Fruit fly (Drosophila melanogaster) whole organism, prepupa: Measurements from ENCODE around the gene aqz.

Experiments
- Blimp-1 ChIP-seq: fragments of 200-800 bp; sonication (Bioruptor generic); optimal IDR thresholded peaks from 3 replicates; lab custom pipeline; 2017; ENCODE audit warnings: missing biosample characterization, missing genetic modification characterization, mild to moderate bottlenecking, moderate library complexity, missing genetic modification reagents
- CG10631 ChIP-seq: fragments of 200-800 bp; sonication (Bioruptor generic); optimal IDR thresholded peaks from 2 replicates; lab custom pipeline; 2016; ENCODE audit warnings: missing biosample characterization, missing genetic modification characterization
- CG10669 ChIP-seq: fragments of 200-800 bp; sonication (Bioruptor generic); optimal IDR thresholded peaks from 3 replicates; lab custom pipeline; 2018; ENCODE audit warnings: missing biosample characterization, mild to moderate bottlenecking, missing genetic modification characterization, moderate library complexity
- CG15336 ChIP-seq: fragments of 200-800 bp; sonication (Bioruptor generic); IDR thresholded peaks from 2 replicates; pipeline ENCODE4 v1.3.6; 2022; ENCODE audit warnings: missing biosample characterization, missing genetic modification characterization
- CG16779 ChIP-seq: fragments of 200-800 bp; sonication (Bioruptor generic); optimal IDR thresholded peaks from 3 replicates; lab custom pipeline; 2017; ENCODE audit warnings: missing biosample characterization, mild to moderate bottlenecking, missing genetic modification characterization
- CG32006 ChIP-seq: fragments of 200-800 bp; sonication (Bioruptor generic); optimal IDR thresholded peaks from 3 replicates; lab custom pipeline; 2017; ENCODE audit warnings: missing biosample characterization, mild to moderate bottlenecking, missing genetic modification characterization
- CG34406 ChIP-seq: fragments of 200-800 bp; sonication (Bioruptor generic); optimal IDR thresholded peaks from 3 replicates; lab custom pipeline; 2016; ENCODE audit warnings: missing biosample characterization, missing genetic modification characterization
- CG3919 ChIP-seq: fragments of 200-800 bp; sonication (Bioruptor generic); optimal IDR thresholded peaks from 3 replicates; lab custom pipeline; 2016; ENCODE audit warnings: missing biosample characterization, missing genetic modification characterization
- CG6163 ChIP-seq: fragments of 200-800 bp; sonication (Bioruptor generic); IDR thresholded peaks from 3 replicates; pipeline ENCODE4 v1.3.6; 2022; ENCODE audit warnings: missing biosample characterization, missing genetic modification characterization
- CG6276 ChIP-seq: fragments of 200-800 bp; sonication (Bioruptor generic); optimal IDR thresholded peaks from 2 replicates; lab custom pipeline; 2017; ENCODE audit warnings: missing biosample characterization, mild to moderate bottlenecking, missing genetic modification characterization
- CG6808 ChIP-seq: fragments of 200-800 bp; sonication (Bioruptor generic); optimal IDR thresholded peaks from 3 replicates; lab custom pipeline; 2017; ENCODE audit warnings: missing biosample characterization, missing genetic modification characterization, mild to moderate bottlenecking, moderate library complexity, missing genetic modification reagents
- CG7368 ChIP-seq: fragments of 200-800 bp; sonication (Bioruptor generic); optimal IDR thresholded peaks from 3 replicates; lab custom pipeline; 2016; ENCODE audit warnings: missing biosample characterization, missing genetic modification characterization
- CG8632 ChIP-seq: fragments of 200-800 bp; sonication (Bioruptor generic); optimal IDR thresholded peaks from 3 replicates; lab custom pipeline; 2016; ENCODE audit warnings: missing biosample characterization, missing genetic modification characterization
- Eip75B ChIP-seq: fragments of 200-800 bp; sonication (Bioruptor generic); optimal IDR thresholded peaks from 3 replicates; lab custom pipeline; 2016; ENCODE audit warnings: missing biosample characterization, missing genetic modification characterization
- Eip78C ChIP-seq: fragments of 200-800 bp; sonication (Bioruptor generic); peaks from one replicate; lab custom pipeline; 2016; ENCODE audit warnings: missing biosample characterization, missing genetic modification characterization
- Eip93F ChIP-seq: fragments of 200-800 bp; sonication (Bioruptor generic); optimal IDR thresholded peaks from 2 replicates; lab custom pipeline; 2016; ENCODE audit warnings: missing biosample characterization, mild to moderate bottlenecking, missing genetic modification characterization
- Ets21C ChIP-seq: fragments of 200-800 bp; sonication (Bioruptor generic); optimal IDR thresholded peaks from 3 replicates; lab custom pipeline; 2016; ENCODE audit warnings: missing biosample characterization, missing genetic modification characterization
- Ets96B ChIP-seq: fragments of 200-800 bp; optimal IDR thresholded peaks from 2 replicates; lab custom pipeline; 2019; ENCODE audit warnings: missing biosample characterization, mild to moderate bottlenecking, missing genetic modification characterization, moderate library complexity
- Gug ChIP-seq: fragments of 200-800 bp; sonication (Bioruptor generic); IDR thresholded peaks from 2 replicates; pipeline ENCODE4 v1.3.6; 2022; ENCODE audit warnings: missing biosample characterization, missing genetic modification characterization
- Hr39 ChIP-seq: fragments of 200-800 bp; sonication (Bioruptor generic); optimal IDR thresholded peaks from 2 replicates; lab custom pipeline; 2016; ENCODE audit warnings: missing biosample characterization, missing genetic modification characterization
- Hr4 ChIP-seq: fragments of 200-800 bp; sonication (Bioruptor generic); optimal IDR thresholded peaks from 3 replicates; lab custom pipeline; 2016; ENCODE audit warnings: missing biosample characterization, missing genetic modification characterization
- Met ChIP-seq: fragments of 200-800 bp; sonication (Bioruptor generic); optimal IDR thresholded peaks from 3 replicates; lab custom pipeline; 2016; ENCODE audit warnings: missing biosample characterization, missing genetic modification characterization
- OdsH ChIP-seq: fragments of 200-800 bp; sonication (Bioruptor generic); optimal IDR thresholded peaks from 3 replicates; lab custom pipeline; 2016; ENCODE audit warnings: missing biosample characterization, missing genetic modification characterization
- Smox ChIP-seq: fragments of 200-800 bp; sonication (Bioruptor generic); optimal IDR thresholded peaks from 3 replicates; lab custom pipeline; 2016; ENCODE audit warnings: missing biosample characterization, missing genetic modification characterization
- Sox14 ChIP-seq: fragments of 200-800 bp; sonication (Bioruptor generic); optimal IDR thresholded peaks from 3 replicates; lab custom pipeline; 2016; ENCODE audit warnings: missing biosample characterization, missing genetic modification characterization
- achi ChIP-seq: fragments of 200-800 bp; sonication (Bioruptor generic); optimal IDR thresholded peaks from 3 replicates; lab custom pipeline; 2016; ENCODE audit warnings: missing biosample characterization, missing genetic modification characterization
- acj6 ChIP-seq: fragments of 200-800 bp; sonication (Bioruptor generic); optimal IDR thresholded peaks from 3 replicates; lab custom pipeline; 2016; ENCODE audit warnings: missing biosample characterization, missing genetic modification characterization
- cyc ChIP-seq: fragments of 200-800 bp; sonication (Bioruptor generic); optimal IDR thresholded peaks from 3 replicates; lab custom pipeline; 2016; ENCODE audit warnings: missing biosample characterization, missing genetic modification characterization
- dsx ChIP-seq: fragments of 200-800 bp; optimal IDR thresholded peaks from 3 replicates; lab custom pipeline; 2019; ENCODE audit warnings: missing biosample characterization, mild to moderate bottlenecking, missing genetic modification characterization, moderate library complexity; ENCODE audit not compliant: poor library complexity, severe bottlenecking
- eg ChIP-seq: fragments of 200-800 bp; sonication (Bioruptor generic); IDR thresholded peaks from 3 replicates; pipeline ENCODE4 v1.3.6; 2022; ENCODE audit warnings: missing biosample characterization, missing genetic modification characterization
- esn ChIP-seq: fragments of 200-800 bp; sonication (Bioruptor generic); optimal IDR thresholded peaks from 2 replicates; lab custom pipeline; 2016; ENCODE audit warnings: missing biosample characterization, mild to moderate bottlenecking, missing genetic modification characterization, moderate library complexity
- lz ChIP-seq: fragments of 200-800 bp; sonication (Bioruptor generic); optimal IDR thresholded peaks from 3 replicates; lab custom pipeline; 2016; ENCODE audit warnings: missing biosample characterization, missing genetic modification characterization
- net ChIP-seq: fragments of 200-800 bp; sonication (Bioruptor generic); optimal IDR thresholded peaks from 3 replicates; lab custom pipeline; 2016; ENCODE audit warnings: missing biosample characterization, missing genetic modification characterization
- pdm3 ChIP-seq: fragments of 200-800 bp; sonication (Bioruptor generic); optimal IDR thresholded peaks from 3 replicates; lab custom pipeline; 2016; ENCODE audit warnings: missing biosample characterization, missing genetic modification characterization
- salr ChIP-seq, 2 experiments: fragments of 200-800 bp; sonication (Bioruptor generic); optimal IDR thresholded peaks; 3 replicates each; lab custom pipeline; 2016 to 2018; ENCODE audit warnings: missing biosample characterization in 2 of 2, missing genetic modification characterization in 2 of 2, mild to moderate bottlenecking in 1 of 2
- ss ChIP-seq, 2 experiments: fragments of 200-800 bp; sonication (Bioruptor generic); optimal IDR thresholded peaks; 2 replicates in 1 of 2; 3 replicates in 1 of 2; lab custom pipeline; 2017 to 2018; ENCODE audit warnings: mild to moderate bottlenecking in 2 of 2, missing biosample characterization in 2 of 2, missing genetic modification characterization in 2 of 2, moderate library complexity in 1 of 2
- svp ChIP-seq: fragments of 200-800 bp; sonication (Bioruptor generic); peaks from one replicate; lab custom pipeline; 2016; ENCODE audit warnings: missing biosample characterization, missing genetic modification characterization

The aqz gene

DNA sequence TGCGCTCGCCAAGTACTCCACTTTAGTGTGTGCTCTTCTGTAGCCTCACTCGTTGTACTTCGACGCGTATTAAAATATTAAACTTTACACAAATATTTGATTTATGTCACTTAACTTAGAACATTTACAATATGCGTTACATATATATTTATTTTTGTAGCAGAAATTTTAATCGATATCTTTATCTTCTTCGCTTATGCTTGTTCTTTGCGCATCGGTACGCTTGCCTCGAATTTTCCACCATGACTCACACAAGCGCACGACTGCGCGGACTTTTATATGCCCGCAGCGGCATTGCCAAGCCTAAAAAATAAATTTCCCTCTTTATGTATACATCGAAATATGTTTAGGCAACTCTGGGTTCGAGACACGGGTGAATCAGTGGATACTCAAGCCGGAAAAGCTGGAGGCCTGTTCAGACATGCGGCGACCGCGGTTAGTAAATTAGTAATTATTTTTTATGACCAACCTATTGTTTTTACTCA lies at the start of gene aqz (continued):
- TF ChIP-seq Gug (GFP tag; lab: Robert Waterston, UW) (no peak), cyc (GFP tag; lab: Kevin White, UChicago) (peak; percentile 24), CG6808 (GFP tag; lab: Kevin White, UChicago) (peak; percentile 21), CG16779 (tag; lab: Kevin White, UChicago) (peak; percentile 47), CG8632 (GFP tag; lab: Kevin White, UChicago) (no peak), lz (GFP tag; lab: Kevin White, UChicago) (peak; percentile 11), CG10669 (GFP tag; lab: Kevin White, UChicago) (no peak), CG7368 (GFP tag; lab: Kevin White, UChicago) (peak; percentile 16)

DNA sequence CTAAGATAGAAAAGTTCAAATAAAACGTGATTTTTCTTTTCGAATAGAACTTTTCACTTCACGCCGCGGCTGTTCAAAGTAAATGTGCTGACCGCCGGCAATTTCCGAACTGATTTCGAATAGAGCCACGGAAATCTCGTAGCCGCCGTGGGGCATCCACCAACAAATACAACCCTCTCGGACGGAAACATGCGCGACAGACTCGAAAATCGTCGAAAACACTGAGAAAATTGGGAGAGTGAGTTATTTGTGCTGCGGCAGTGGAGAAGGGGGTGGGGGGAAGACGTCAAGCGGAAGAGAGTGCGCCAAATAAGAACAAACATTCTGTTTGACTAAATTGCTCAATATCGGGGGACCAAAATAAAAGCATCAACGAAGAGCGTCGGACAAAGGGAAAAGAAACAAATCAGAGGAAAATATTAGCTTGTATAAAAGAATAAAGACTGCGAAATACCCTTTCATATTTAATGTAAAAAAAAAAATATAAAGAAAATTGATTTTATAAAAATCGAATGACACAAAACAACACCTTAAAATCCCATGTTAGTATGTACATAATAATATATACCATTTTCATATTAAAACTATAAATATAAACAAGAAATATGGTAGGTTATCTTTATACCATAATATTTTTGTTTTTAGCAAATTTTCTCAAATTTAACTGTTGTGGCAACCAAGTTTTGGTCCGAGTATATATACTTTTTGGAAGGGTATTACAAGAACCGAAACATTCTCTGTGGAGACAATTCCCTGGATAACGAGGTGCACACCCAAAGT lies 47.0 kb upstream of the aqz start:
- TF ChIP-seq pdm3 (GFP tag; lab: Kevin White, UChicago): no peak
- TF ChIP-seq CG15336: peak; percentile 42
- TF ChIP-seq CG32006 (GFP tag; lab: Kevin White, UChicago): peak; percentile 38
- TF ChIP-seq CG8632 (GFP tag; lab: Kevin White, UChicago): peak; percentile 15
- TF ChIP-seq CG3919 (GFP tag; lab: Kevin White, UChicago): no peak
- peak; percentile 30 for TF ChIP-seq esn (GFP tag; lab: Kevin White, UChicago)
- peak in 1 of 2 experiments; percentile 21 for TF ChIP-seq salr (GFP tag; optimal IDR thresholded peaks at IDR 0.05; lab: Kevin White, UChicago)
- TF ChIP-seq Hr4 (GFP tag; lab: Kevin White, UChicago): peak; percentile 12
- TF ChIP-seq svp (GFP tag; lab: Kevin White, UChicago): peak; percentile 14
- TF ChIP-seq Met (GFP tag; lab: Kevin White, UChicago): no peak
- no peak for TF ChIP-seq CG7368 (GFP tag; lab: Kevin White, UChicago)
- TF ChIP-seq CG6163 (GFP tag; lab: Robert Waterston, UW): no peak
- peak; percentile 49 for TF ChIP-seq CG10631 (GFP tag; lab: Kevin White, UChicago)
- TF ChIP-seq Blimp-1 (GFP tag; lab: Kevin White, UChicago): no peak
- TF ChIP-seq Hr39 (GFP tag; lab: Kevin White, UChicago): no peak
- no peak for TF ChIP-seq net
- TF ChIP-seq Sox14 (GFP tag; lab: Kevin White, UChicago): no peak
- peak; percentile 5 for TF ChIP-seq Ets96B (tag; lab: Kevin White, UChicago)
- TF ChIP-seq OdsH (GFP tag; lab: Kevin White, UChicago): peak; percentile 36
- peak; percentile 14 for TF ChIP-seq CG6276
- peak; percentile 58 for TF ChIP-seq Eip78C (GFP tag; lab: Kevin White, UChicago)
- peak; percentile 33 for TF ChIP-seq achi (GFP tag; lab: Kevin White, UChicago)
- no peak for TF ChIP-seq Eip75B (GFP tag; lab: Kevin White, UChicago)
- TF ChIP-seq Ets21C: no peak
- TF ChIP-seq ss (GFP tag; optimal IDR thresholded peaks at IDR 0.05; lab: Kevin White, UChicago): no peak
- no peak for TF ChIP-seq cyc (GFP tag; lab: Kevin White, UChicago)
- no peak for TF ChIP-seq dsx (GFP tag; lab: Kevin White, UChicago)
- TF ChIP-seq Eip93F (GFP tag; lab: Kevin White, UChicago): no peak
- peak; percentile 31 for TF ChIP-seq CG34406 (GFP tag; lab: Kevin White, UChicago)
- TF ChIP-seq acj6 (GFP tag; lab: Kevin White, UChicago): peak; percentile 47

DNA sequence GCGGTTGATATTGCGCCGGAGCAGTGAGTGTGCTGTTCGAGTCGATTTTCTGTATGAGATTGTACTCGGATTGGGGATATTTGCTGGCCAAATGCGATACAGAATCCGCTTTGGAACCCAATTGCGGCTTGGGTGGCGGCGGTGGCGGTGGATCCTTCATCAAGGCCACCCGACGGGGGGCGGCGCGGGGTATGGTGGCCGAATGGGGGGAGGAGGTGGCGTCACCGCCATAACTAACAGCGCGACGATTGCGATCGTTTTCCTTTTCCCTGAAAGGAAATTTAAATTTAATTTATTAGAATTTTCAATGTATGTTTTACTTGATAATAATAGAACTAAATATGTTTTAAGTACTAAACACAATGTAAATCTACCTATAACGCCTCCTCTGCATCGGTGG lies 44.5 kb upstream of the aqz start:
- TF ChIP-seq CG6808 (GFP tag; lab: Kevin White, UChicago) (no peak), Hr39 (GFP tag; lab: Kevin White, UChicago) (no peak), Smox (GFP tag; lab: Kevin White, UChicago) (no peak), Sox14 (GFP tag; lab: Kevin White, UChicago) (no peak), eg (GFP tag; lab: Robert Waterston, UW) (no peak), lz (GFP tag; lab: Kevin White, UChicago) (no peak)
